Fruit fly (Drosophila melanogaster) whole organism, embryonic: ENCODE results near the gene ebd1.

ENCODE experiments used
- Abd-B ChIP-seq: fragments of 200-800 bp; sonication (Bioruptor generic); optimal IDR thresholded peaks from 2 replicates; lab custom pipeline; 2018; ENCODE audit warnings: missing biosample characterization, mild to moderate bottlenecking, missing genetic modification characterization, moderate library complexity
- C15 ChIP-seq: fragments of 200-800 bp; sonication (Bioruptor generic); IDR thresholded peaks from 3 replicates; pipeline ENCODE4 v1.3.6; 2022; ENCODE audit warnings: missing biosample characterization, missing genetic modification characterization
- CG11723 ChIP-seq: fragments of 200-800 bp; sonication (Bioruptor generic); optimal IDR thresholded peaks from 2 replicates; lab custom pipeline; 2017; ENCODE audit warnings: missing biosample characterization, mild to moderate bottlenecking, missing genetic modification characterization
- CG12104 ChIP-seq: fragments of 200-800 bp; sonication (Bioruptor generic); optimal IDR thresholded peaks from 3 replicates; lab custom pipeline; 2016; ENCODE audit warnings: missing biosample characterization, missing genetic modification characterization
- CG13424 ChIP-seq: fragments of 200-800 bp; sonication (Bioruptor generic); optimal IDR thresholded peaks from 2 replicates; lab custom pipeline; 2019; ENCODE audit warnings: missing biosample characterization, mild to moderate bottlenecking, missing genetic modification characterization, moderate library complexity
- CG13775 ChIP-seq: fragments of 200-800 bp; sonication (Bioruptor generic); optimal IDR thresholded peaks from 3 replicates; lab custom pipeline; 2017; ENCODE audit warnings: missing biosample characterization, mild to moderate bottlenecking, missing genetic modification characterization
- CG13894 ChIP-seq: fragments of 200-800 bp; sonication (Bioruptor generic); optimal IDR thresholded peaks from 3 replicates; lab custom pipeline; 2018; ENCODE audit warnings: missing biosample characterization, mild to moderate bottlenecking, missing genetic modification characterization, moderate library complexity
- CG15073 ChIP-seq: fragments of 200-800 bp; sonication (Bioruptor generic); optimal IDR thresholded peaks from 2 replicates; lab custom pipeline; 2016; ENCODE audit warnings: missing biosample characterization, missing genetic modification characterization
- CG15269 ChIP-seq: fragments of 200-800 bp; sonication (Bioruptor generic); optimal IDR thresholded peaks from 2 replicates; lab custom pipeline; 2018; ENCODE audit warnings: missing biosample characterization, mild to moderate bottlenecking, missing genetic modification characterization, moderate library complexity
- CG1602 ChIP-seq: fragments of 200-800 bp; sonication (Bioruptor generic); optimal IDR thresholded peaks from 3 replicates; lab custom pipeline; 2016; ENCODE audit warnings: missing biosample characterization, missing genetic modification characterization
- CG1603 ChIP-seq: fragments of 200-800 bp; sonication (Bioruptor generic); optimal IDR thresholded peaks from 2 replicates; lab custom pipeline; 2019; ENCODE audit warnings: missing biosample characterization, mild to moderate bottlenecking, missing genetic modification characterization, moderate library complexity
- CG18619 ChIP-seq: fragments of 200-800 bp; sonication (Bioruptor generic); optimal IDR thresholded peaks from 3 replicates; lab custom pipeline; 2017; ENCODE audit warnings: missing biosample characterization, mild to moderate bottlenecking, missing genetic modification characterization
- CG30431 ChIP-seq: fragments of 200-800 bp; sonication (Bioruptor generic); optimal IDR thresholded peaks from 2 replicates; lab custom pipeline; 2017; ENCODE audit warnings: missing biosample characterization, missing genetic modification characterization
- CG33557 ChIP-seq: fragments of 200-800 bp; sonication (Bioruptor generic); optimal IDR thresholded peaks from 2 replicates; lab custom pipeline; 2019; ENCODE audit warnings: missing biosample characterization, mild to moderate bottlenecking, missing genetic modification characterization, moderate library complexity
- CG4854 ChIP-seq: fragments of 200-800 bp; sonication (Bioruptor generic); optimal IDR thresholded peaks from 2 replicates; lab custom pipeline; 2016; ENCODE audit warnings: missing biosample characterization, missing genetic modification characterization, inconsistent platforms
- CG7963 ChIP-seq: fragments of 200-800 bp; sonication (Bioruptor generic); IDR thresholded peaks from 3 replicates; pipeline ENCODE4 v1.3.6; 2022; ENCODE audit warnings: missing biosample characterization, missing genetic modification characterization; ENCODE audit not compliant: partially characterized antibody
- CG8089 ChIP-seq: fragments of 200-800 bp; sonication (Bioruptor generic); optimal IDR thresholded peaks from 3 replicates; lab custom pipeline; 2016; ENCODE audit warnings: missing biosample characterization, missing genetic modification characterization
- CG8359 ChIP-seq: fragments of 200-800 bp; sonication (Bioruptor generic); optimal IDR thresholded peaks from 2 replicates; lab custom pipeline; 2017; ENCODE audit warnings: missing biosample characterization, mild to moderate bottlenecking, missing genetic modification characterization, borderline replicate concordance
- CG8388 ChIP-seq: fragments of 200-800 bp; sonication (Bioruptor generic); optimal IDR thresholded peaks from 2 replicates; lab custom pipeline; 2019; ENCODE audit warnings: missing biosample characterization, mild to moderate bottlenecking, missing genetic modification characterization, moderate library complexity
- CG9609 ChIP-seq: fragments of 200-800 bp; sonication (Bioruptor generic); optimal IDR thresholded peaks from 3 replicates; lab custom pipeline; 2016; ENCODE audit warnings: missing biosample characterization, missing genetic modification characterization
- CG9817 ChIP-seq: fragments of 200-800 bp; sonication (Bioruptor generic); optimal IDR thresholded peaks from 2 replicates; lab custom pipeline; 2018; ENCODE audit warnings: missing biosample characterization, mild to moderate bottlenecking, missing genetic modification characterization, moderate library complexity
- Chrac-16 ChIP-seq: fragments of 200-800 bp; sonication (Bioruptor generic); optimal IDR thresholded peaks from 3 replicates; lab custom pipeline; 2016; ENCODE audit warnings: missing biosample characterization, missing genetic modification characterization
- CoRest ChIP-seq: fragments of 200-800 bp; sonication (Bioruptor generic); optimal IDR thresholded peaks from 3 replicates; lab custom pipeline; 2018; ENCODE audit warnings: missing biosample characterization, mild to moderate bottlenecking, missing genetic modification characterization, moderate library complexity
- D ChIP-seq, 2 experiments: fragments of 200-800 bp in 1 of 2; fragments of >200 bp in 1 of 2; sonication (Bioruptor generic) in 1 of 2; optimal IDR thresholded peaks; 2 replicates in 1 of 2; 3 replicates in 1 of 2; lab custom pipeline; 2017; ENCODE audit warnings: mild to moderate bottlenecking in 1 of 2, missing biosample characterization in 1 of 2, missing genetic modification characterization in 1 of 2, missing genetic modification reagents in 1 of 2
- D19B ChIP-seq: fragments of 200-800 bp; sonication (Bioruptor generic); optimal IDR thresholded peaks from 2 replicates; lab custom pipeline; 2017; ENCODE audit warnings: missing biosample characterization, mild to moderate bottlenecking, missing genetic modification characterization
- Elba2 ChIP-seq: fragments of 200-800 bp; sonication (Bioruptor generic); optimal IDR thresholded peaks from 3 replicates; lab custom pipeline; 2016; ENCODE audit warnings: missing biosample characterization, missing genetic modification characterization
- Fer1 ChIP-seq: fragments of 200-800 bp; sonication (Bioruptor generic); optimal IDR thresholded peaks from 2 replicates; lab custom pipeline; 2017; ENCODE audit warnings: missing biosample characterization, mild to moderate bottlenecking, missing genetic modification characterization
- Hand ChIP-seq: fragments of 200-800 bp; sonication (Bioruptor generic); optimal IDR thresholded peaks from 2 replicates; lab custom pipeline; 2017; ENCODE audit warnings: mild to moderate bottlenecking, missing biosample characterization, missing genetic modification reagents, missing genetic modification characterization
- Meics ChIP-seq: fragments of 200-800 bp; sonication (Bioruptor generic); optimal IDR thresholded peaks from 2 replicates; lab custom pipeline; 2017; ENCODE audit warnings: missing biosample characterization, mild to moderate bottlenecking, missing genetic modification characterization
- Oli ChIP-seq: fragments of 200-800 bp; sonication (Bioruptor generic); optimal IDR thresholded peaks from 2 replicates; lab custom pipeline; 2018; ENCODE audit warnings: missing biosample characterization, mild to moderate bottlenecking, missing genetic modification characterization, moderate library complexity
- Optix ChIP-seq: fragments of 200-800 bp; sonication (Bioruptor generic); IDR thresholded peaks from 3 replicates; pipeline ENCODE4 v1.3.6; 2022; ENCODE audit warnings: missing biosample characterization, missing genetic modification characterization
- Sin3A ChIP-seq: fragments of >200 bp; optimal IDR thresholded peaks from 2 replicates; lab custom pipeline; 2018
- Sox100B ChIP-seq: fragments of 200-800 bp; sonication (Bioruptor generic); optimal IDR thresholded peaks from 3 replicates; lab custom pipeline; 2018; ENCODE audit warnings: missing biosample characterization, mild to moderate bottlenecking, missing genetic modification characterization
- ato ChIP-seq: fragments of 200-800 bp; sonication (Bioruptor generic); IDR thresholded peaks from 2 replicates; pipeline ENCODE4 v1.3.6; 2022; ENCODE audit warnings: missing biosample characterization, missing genetic modification characterization; ENCODE audit not compliant: partially characterized antibody
- az2 ChIP-seq: fragments of 200-800 bp; sonication (Bioruptor generic); optimal IDR thresholded peaks from 3 replicates; lab custom pipeline; 2016; ENCODE audit warnings: missing biosample characterization, missing genetic modification characterization
- bcd ChIP-seq: fragments of 200-800 bp; sonication (Bioruptor generic); optimal IDR thresholded peaks from 2 replicates; lab custom pipeline; 2017; ENCODE audit warnings: missing biosample characterization, mild to moderate bottlenecking, missing genetic modification characterization
- cas ChIP-seq: fragments of 200-800 bp; sonication (Bioruptor generic); IDR thresholded peaks from 2 replicates; pipeline ENCODE4 v1.3.6; 2022; ENCODE audit warnings: missing biosample characterization, missing genetic modification characterization
- chinmo ChIP-seq: fragments of 200-800 bp; sonication (Bioruptor generic); IDR thresholded peaks from 4 replicates; pipeline ENCODE4 v1.3.6; 2022; ENCODE audit warnings: missing biosample characterization, missing genetic modification characterization; ENCODE audit not compliant: partially characterized antibody
- ci ChIP-seq: fragments of 200-800 bp; sonication (Bioruptor generic); IDR thresholded peaks from 3 replicates; pipeline ENCODE4 v1.3.6; 2022; ENCODE audit warnings: missing biosample characterization, missing genetic modification characterization
- grau ChIP-seq: fragments of 200-800 bp; optimal IDR thresholded peaks from 3 replicates; lab custom pipeline; 2019; ENCODE audit warnings: missing biosample characterization, mild to moderate bottlenecking, missing genetic modification characterization, moderate library complexity
- hth ChIP-seq: fragments of >200 bp; optimal IDR thresholded peaks from 2 replicates; lab custom pipeline; 2017; ENCODE audit warnings: inconsistent platforms
- maf-S ChIP-seq: fragments of 200-800 bp; sonication (Bioruptor generic); optimal IDR thresholded peaks from 2 replicates; lab custom pipeline; 2016; ENCODE audit warnings: missing biosample characterization, missing genetic modification characterization
- pho ChIP-seq: fragments of 200-800 bp; sonication (Bioruptor generic); optimal IDR thresholded peaks from 2 replicates; lab custom pipeline; 2016; ENCODE audit warnings: missing biosample characterization, missing genetic modification characterization
- row ChIP-seq: fragments of 200-800 bp; sonication (Bioruptor generic); IDR thresholded peaks from 3 replicates; pipeline ENCODE4 v1.3.6; 2022; ENCODE audit warnings: missing biosample characterization, missing genetic modification characterization
- sens ChIP-seq: fragments of 200-800 bp; sonication (Bioruptor generic); peaks from one replicate; lab custom pipeline; 2016; ENCODE audit warnings: missing biosample characterization, missing genetic modification characterization
- twi ChIP-seq: fragments of 200-800 bp; optimal IDR thresholded peaks from 2 replicates; lab custom pipeline; 2019; ENCODE audit warnings: missing biosample characterization, mild to moderate bottlenecking, missing genetic modification characterization, moderate library complexity
- unpg ChIP-seq: fragments of 200-800 bp; sonication (Bioruptor generic); optimal IDR thresholded peaks from 3 replicates; lab custom pipeline; 2018; ENCODE audit warnings: missing biosample characterization, mild to moderate bottlenecking, missing genetic modification characterization, moderate library complexity
- zfh1 ChIP-seq: fragments of 200-800 bp; sonication (Bioruptor generic); IDR thresholded peaks from 3 replicates; pipeline ENCODE4 v1.3.6; 2022; ENCODE audit warnings: missing biosample characterization, missing genetic modification characterization

ebd1 gene

dm6 chr3L:699368-700150 lies 14.2 kb upstream of the ebd1 start (continued):
- no peak for TF ChIP-seq D (optimal IDR thresholded peaks at IDR 0.05; lab: Kevin White, UChicago)
- peak; percentile 46 for TF ChIP-seq D (GFP tag; optimal IDR thresholded peaks at IDR 0.05; lab: Kevin White, UChicago)
- no peak for TF ChIP-seq ato (GFP tag; lab: Robert Waterston, UW)
- TF ChIP-seq Abd-B (GFP tag; lab: Kevin White, UChicago) = peak; percentile 43
- peak; percentile 61; the same call in 2 of the 3 replicates for TF ChIP-seq ci
- peak; percentile 14 for TF ChIP-seq CG30431 (GFP tag; lab: Kevin White, UChicago)
- TF ChIP-seq sens (GFP tag; lab: Kevin White, UChicago) = peak; percentile 95
- peak; percentile 52 for TF ChIP-seq Sox100B (GFP tag; lab: Kevin White, UChicago)
- peak; percentile 100 for TF ChIP-seq CG13894 (tag; lab: Kevin White, UChicago)
- no peak for TF ChIP-seq CG8089
- TF ChIP-seq twi (tag; lab: Kevin White, UChicago) = peak; percentile 15
- TF ChIP-seq CG4854 (GFP tag; lab: Kevin White, UChicago) = no peak
- peak; percentile 63 for TF ChIP-seq CG1602
- TF ChIP-seq Hand = peak; percentile 3
- TF ChIP-seq CG7963 (GFP tag; lab: Robert Waterston, UW) = no peak
- peak; percentile 3 for TF ChIP-seq Sin3A (lab: Kevin White, UChicago)
- peak; percentile 54 for TF ChIP-seq az2 (GFP tag; lab: Kevin White, UChicago)
- TF ChIP-seq CG8359 (GFP tag; lab: Kevin White, UChicago) = peak; percentile 28
- TF ChIP-seq CG13424 = peak; percentile 53
- TF ChIP-seq Elba2 (GFP tag; lab: Kevin White, UChicago) = no peak
- no peak for TF ChIP-seq C15 (GFP tag; lab: Robert Waterston, UW)
- no peak for TF ChIP-seq maf-S (GFP tag; lab: Kevin White, UChicago)
- TF ChIP-seq CG12104 (GFP tag; lab: Kevin White, UChicago) = peak; percentile 13
- no peak for TF ChIP-seq cas (GFP tag; lab: Robert Waterston, UW)
- TF ChIP-seq grau (tag; lab: Kevin White, UChicago) = peak; percentile 66
- no peak for TF ChIP-seq hth (lab: Kevin White, UChicago)
- TF ChIP-seq CoRest (tag; lab: Kevin White, UChicago) = peak; percentile 59
- TF ChIP-seq Fer1 (GFP tag; lab: Kevin White, UChicago) = peak; percentile 24
- peak; percentile 31 for TF ChIP-seq CG9817 (tag; lab: Kevin White, UChicago)
- peak; percentile 40 for TF ChIP-seq CG15269 (tag; lab: Kevin White, UChicago)
- TF ChIP-seq D19B (GFP tag; lab: Kevin White, UChicago) = peak; percentile 1
- TF ChIP-seq CG9609 (GFP tag; lab: Kevin White, UChicago) = peak; percentile 11
- peak; percentile 13 for TF ChIP-seq pho (GFP tag; lab: Kevin White, UChicago)
- 0 out of 3 replicates have a peak, but pooled peaks have one; percentile 11 for TF ChIP-seq Optix (GFP tag; lab: Robert Waterston, UW)
- peak; percentile 54 for TF ChIP-seq Meics (GFP tag; lab: Kevin White, UChicago)
- TF ChIP-seq CG11723 = no peak
- peak; percentile 43 for TF ChIP-seq CG8388
- peak; percentile 47 for TF ChIP-seq CG18619 (GFP tag; lab: Kevin White, UChicago)
- TF ChIP-seq CG13775 = peak; percentile 60
- peak; percentile 12 for TF ChIP-seq CG33557 (GFP tag; lab: Kevin White, UChicago)
- peak; percentile 46 for TF ChIP-seq Oli
- peak; percentile 48 for TF ChIP-seq bcd (GFP tag; lab: Kevin White, UChicago)
- 0 out of 3 replicates have a peak, but pooled peaks have one; percentile 15 for TF ChIP-seq zfh1 (GFP tag; lab: Robert Waterston, UW)
- TF ChIP-seq unpg (GFP tag; lab: Kevin White, UChicago) = peak; percentile 38
- peak; percentile 59 for TF ChIP-seq Chrac-16 (GFP tag; lab: Kevin White, UChicago)
- TF ChIP-seq row (GFP tag; lab: Robert Waterston, UW) = peak; percentile 94
- TF ChIP-seq chinmo (GFP tag; lab: Robert Waterston, UW) = peak; percentile 65; the same call in 2 of the 4 replicates
- TF ChIP-seq CG1603 (tag; lab: Kevin White, UChicago) = peak; percentile 22
- TF ChIP-seq CG15073 (GFP tag; lab: Kevin White, UChicago) = no peak
